Worm (Caenorhabditis elegans) whole organism, L4 larva: ENCODE measurements around the gene M28.4.

Experiments
- dpl-1 ChIP-seq: fragments of 150-350 bp; optimal IDR thresholded peaks from 2 replicates; lab custom pipeline; 2014; ENCODE audit warnings: missing biosample characterization, missing genetic modification reagents, missing genetic modification characterization
- lin-39 ChIP-seq: fragments of 150-350 bp; optimal IDR thresholded peaks from 2 replicates; lab custom pipeline; 2014; ENCODE audit warnings: missing biosample characterization, missing genetic modification reagents, missing genetic modification characterization
- rbr-2 ChIP-seq: sonication (generic microtip); optimal IDR thresholded peaks from 2 replicates; lab custom pipeline; 2016; ENCODE audit warnings: missing genotype, missing genetic modification characterization, missing compliant biosample characterization

- no peak for TF ChIP-seq lin-39 (tag; lab: Kevin White, UChicago)
- no peak for TF ChIP-seq dpl-1 (GFP tag; lab: Kevin White, UChicago)
- no peak for TF ChIP-seq rbr-2 (tag; lab: Kevin White, UChicago)
Observed at ce11 chrII:10693655-10694054, 50.2 kb downstream of the M28.4 start, which contains the start of gene gbh-1.
